Fruit fly (Drosophila melanogaster) whole organism, prepupa: ENCODE data around the gene GCS1.
A peak's percentile ranks its signal among the peaks of the same experiment; 100 is the strongest.

Source experiments
- Blimp-1 ChIP-seq: fragments of 200-800 bp; sonication (Bioruptor generic); optimal IDR thresholded peaks from 3 replicates; lab custom pipeline; 2017; ENCODE audit warnings: missing biosample characterization, missing genetic modification characterization, mild to moderate bottlenecking, moderate library complexity, missing genetic modification reagents
- CG10631 ChIP-seq: fragments of 200-800 bp; sonication (Bioruptor generic); optimal IDR thresholded peaks from 2 replicates; lab custom pipeline; 2016; ENCODE audit warnings: missing biosample characterization, missing genetic modification characterization
- CG10669 ChIP-seq: fragments of 200-800 bp; sonication (Bioruptor generic); optimal IDR thresholded peaks from 3 replicates; lab custom pipeline; 2018; ENCODE audit warnings: missing biosample characterization, mild to moderate bottlenecking, missing genetic modification characterization, moderate library complexity
- CG11294 ChIP-seq: fragments of 200-800 bp; sonication (Bioruptor generic); IDR thresholded peaks from 2 replicates; pipeline ENCODE4 v1.3.6; 2022; ENCODE audit warnings: missing biosample characterization, missing genetic modification characterization
- CG11902 ChIP-seq: fragments of 200-800 bp; sonication (Bioruptor generic); optimal IDR thresholded peaks from 3 replicates; lab custom pipeline; 2016; ENCODE audit warnings: missing biosample characterization, missing genetic modification characterization
- CG1621 ChIP-seq: fragments of 200-800 bp; sonication (Bioruptor generic); optimal IDR thresholded peaks from 3 replicates; lab custom pipeline; 2018; ENCODE audit warnings: missing biosample characterization, mild to moderate bottlenecking, missing genetic modification characterization
- CG16779 ChIP-seq: fragments of 200-800 bp; sonication (Bioruptor generic); optimal IDR thresholded peaks from 3 replicates; lab custom pipeline; 2017; ENCODE audit warnings: missing biosample characterization, mild to moderate bottlenecking, missing genetic modification characterization
- CG3032 ChIP-seq: fragments of 200-800 bp; optimal IDR thresholded peaks from 2 replicates; lab custom pipeline; 2019; ENCODE audit warnings: missing biosample characterization, mild to moderate bottlenecking, missing genetic modification characterization, moderate library complexity
- CG31627 ChIP-seq: fragments of 200-800 bp; sonication (Bioruptor generic); optimal IDR thresholded peaks from 3 replicates; lab custom pipeline; 2016; ENCODE audit warnings: missing biosample characterization, missing genetic modification characterization
- CG32006 ChIP-seq: fragments of 200-800 bp; sonication (Bioruptor generic); optimal IDR thresholded peaks from 3 replicates; lab custom pipeline; 2017; ENCODE audit warnings: missing biosample characterization, mild to moderate bottlenecking, missing genetic modification characterization
- CG34406 ChIP-seq: fragments of 200-800 bp; sonication (Bioruptor generic); optimal IDR thresholded peaks from 3 replicates; lab custom pipeline; 2016; ENCODE audit warnings: missing biosample characterization, missing genetic modification characterization
- CG3919 ChIP-seq: fragments of 200-800 bp; sonication (Bioruptor generic); optimal IDR thresholded peaks from 3 replicates; lab custom pipeline; 2016; ENCODE audit warnings: missing biosample characterization, missing genetic modification characterization
- CG4318 ChIP-seq: fragments of 200-800 bp; sonication (Bioruptor generic); optimal IDR thresholded peaks from 3 replicates; lab custom pipeline; 2017; ENCODE audit warnings: missing biosample characterization, mild to moderate bottlenecking, missing genetic modification characterization
- CG6163 ChIP-seq: fragments of 200-800 bp; sonication (Bioruptor generic); IDR thresholded peaks from 3 replicates; pipeline ENCODE4 v1.3.6; 2022; ENCODE audit warnings: missing biosample characterization, missing genetic modification characterization
- CG6276 ChIP-seq: fragments of 200-800 bp; sonication (Bioruptor generic); optimal IDR thresholded peaks from 2 replicates; lab custom pipeline; 2017; ENCODE audit warnings: missing biosample characterization, mild to moderate bottlenecking, missing genetic modification characterization
- CG6792 ChIP-seq: fragments of 200-800 bp; sonication (Bioruptor generic); optimal IDR thresholded peaks from 3 replicates; lab custom pipeline; 2016; ENCODE audit warnings: missing biosample characterization, missing genetic modification characterization
- CG6808 ChIP-seq: fragments of 200-800 bp; sonication (Bioruptor generic); optimal IDR thresholded peaks from 3 replicates; lab custom pipeline; 2017; ENCODE audit warnings: missing biosample characterization, missing genetic modification characterization, mild to moderate bottlenecking, moderate library complexity, missing genetic modification reagents
- CG7368 ChIP-seq: fragments of 200-800 bp; sonication (Bioruptor generic); optimal IDR thresholded peaks from 3 replicates; lab custom pipeline; 2016; ENCODE audit warnings: missing biosample characterization, missing genetic modification characterization
- CG8119 ChIP-seq: fragments of 200-800 bp; sonication (Bioruptor generic); IDR thresholded peaks from 3 replicates; pipeline ENCODE4 v1.3.6; 2022; ENCODE audit warnings: missing biosample characterization, missing genetic modification characterization
- CG8319 ChIP-seq: fragments of 200-800 bp; sonication (Bioruptor generic); optimal IDR thresholded peaks from 3 replicates; lab custom pipeline; 2016; ENCODE audit warnings: missing biosample characterization, missing genetic modification characterization
- CG9139 ChIP-seq: fragments of 200-800 bp; sonication (Bioruptor generic); optimal IDR thresholded peaks from 3 replicates; lab custom pipeline; 2017; ENCODE audit warnings: missing biosample characterization, mild to moderate bottlenecking, missing genetic modification characterization
- Eip75B ChIP-seq: fragments of 200-800 bp; sonication (Bioruptor generic); optimal IDR thresholded peaks from 3 replicates; lab custom pipeline; 2016; ENCODE audit warnings: missing biosample characterization, missing genetic modification characterization
- Eip78C ChIP-seq: fragments of 200-800 bp; sonication (Bioruptor generic); peaks from one replicate; lab custom pipeline; 2016; ENCODE audit warnings: missing biosample characterization, missing genetic modification characterization
- Ets96B ChIP-seq: fragments of 200-800 bp; optimal IDR thresholded peaks from 2 replicates; lab custom pipeline; 2019; ENCODE audit warnings: missing biosample characterization, mild to moderate bottlenecking, missing genetic modification characterization, moderate library complexity
- Gug ChIP-seq: fragments of 200-800 bp; sonication (Bioruptor generic); IDR thresholded peaks from 2 replicates; pipeline ENCODE4 v1.3.6; 2022; ENCODE audit warnings: missing biosample characterization, missing genetic modification characterization
- Hr38 ChIP-seq: sonication (Bioruptor generic); optimal IDR thresholded peaks from 2 replicates; lab custom pipeline; 2016; ENCODE audit warnings: missing biosample characterization, missing genetic modification characterization
- Hr39 ChIP-seq: fragments of 200-800 bp; sonication (Bioruptor generic); optimal IDR thresholded peaks from 2 replicates; lab custom pipeline; 2016; ENCODE audit warnings: missing biosample characterization, missing genetic modification characterization
- Hr4 ChIP-seq: fragments of 200-800 bp; sonication (Bioruptor generic); optimal IDR thresholded peaks from 3 replicates; lab custom pipeline; 2016; ENCODE audit warnings: missing biosample characterization, missing genetic modification characterization
- Lpt ChIP-seq: fragments of 200-800 bp; sonication (Bioruptor generic); optimal IDR thresholded peaks from 3 replicates; lab custom pipeline; 2016; ENCODE audit warnings: missing biosample characterization, missing genetic modification characterization
- OdsH ChIP-seq: fragments of 200-800 bp; sonication (Bioruptor generic); optimal IDR thresholded peaks from 3 replicates; lab custom pipeline; 2016; ENCODE audit warnings: missing biosample characterization, missing genetic modification characterization
- Smox ChIP-seq: fragments of 200-800 bp; sonication (Bioruptor generic); optimal IDR thresholded peaks from 3 replicates; lab custom pipeline; 2016; ENCODE audit warnings: missing biosample characterization, missing genetic modification characterization
- Sox102F ChIP-seq: fragments of 200-800 bp; sonication (Bioruptor generic); optimal IDR thresholded peaks from 2 replicates; lab custom pipeline; 2016; ENCODE audit warnings: missing biosample characterization, mild to moderate bottlenecking, missing genetic modification characterization
- Sox15 ChIP-seq: fragments of 200-800 bp; sonication (Bioruptor generic); optimal IDR thresholded peaks from 3 replicates; lab custom pipeline; 2016; ENCODE audit warnings: missing biosample characterization, missing genetic modification characterization
- achi ChIP-seq: fragments of 200-800 bp; sonication (Bioruptor generic); optimal IDR thresholded peaks from 3 replicates; lab custom pipeline; 2016; ENCODE audit warnings: missing biosample characterization, missing genetic modification characterization
- dac ChIP-seq: fragments of 200-800 bp; sonication (Bioruptor generic); optimal IDR thresholded peaks from 2 replicates; lab custom pipeline; 2017; ENCODE audit warnings: missing biosample characterization, mild to moderate bottlenecking, missing genetic modification characterization
- dsx ChIP-seq: fragments of 200-800 bp; optimal IDR thresholded peaks from 3 replicates; lab custom pipeline; 2019; ENCODE audit warnings: missing biosample characterization, mild to moderate bottlenecking, missing genetic modification characterization, moderate library complexity; ENCODE audit not compliant: poor library complexity, severe bottlenecking
- esn ChIP-seq: fragments of 200-800 bp; sonication (Bioruptor generic); optimal IDR thresholded peaks from 2 replicates; lab custom pipeline; 2016; ENCODE audit warnings: missing biosample characterization, mild to moderate bottlenecking, missing genetic modification characterization, moderate library complexity
- fd59A ChIP-seq: fragments of 200-800 bp; sonication (Bioruptor generic); optimal IDR thresholded peaks from 2 replicates; lab custom pipeline; 2017; ENCODE audit warnings: missing biosample characterization, mild to moderate bottlenecking, missing genetic modification characterization, missing genetic modification reagents
- fd85E ChIP-seq: fragments of 200-800 bp; sonication (Bioruptor generic); optimal IDR thresholded peaks from 3 replicates; lab custom pipeline; 2016; ENCODE audit warnings: missing biosample characterization, missing genetic modification characterization
- lz ChIP-seq: fragments of 200-800 bp; sonication (Bioruptor generic); optimal IDR thresholded peaks from 3 replicates; lab custom pipeline; 2016; ENCODE audit warnings: missing biosample characterization, missing genetic modification characterization
- net ChIP-seq: fragments of 200-800 bp; sonication (Bioruptor generic); optimal IDR thresholded peaks from 3 replicates; lab custom pipeline; 2016; ENCODE audit warnings: missing biosample characterization, missing genetic modification characterization
- salr ChIP-seq, 2 experiments: fragments of 200-800 bp; sonication (Bioruptor generic); optimal IDR thresholded peaks; 3 replicates each; lab custom pipeline; 2016 to 2018; ENCODE audit warnings: missing biosample characterization in 2 of 2, missing genetic modification characterization in 2 of 2, mild to moderate bottlenecking in 1 of 2
- spab ChIP-seq: fragments of 200-800 bp; sonication (Bioruptor generic); optimal IDR thresholded peaks from 2 replicates; lab custom pipeline; 2017; ENCODE audit warnings: missing biosample characterization, mild to moderate bottlenecking, missing genetic modification characterization, missing genetic modification reagents
- ss ChIP-seq, 2 experiments: fragments of 200-800 bp; sonication (Bioruptor generic); optimal IDR thresholded peaks; 2 replicates in 1 of 2; 3 replicates in 1 of 2; lab custom pipeline; 2017 to 2018; ENCODE audit warnings: mild to moderate bottlenecking in 2 of 2, missing biosample characterization in 2 of 2, missing genetic modification characterization in 2 of 2, moderate library complexity in 1 of 2
- svp ChIP-seq: fragments of 200-800 bp; sonication (Bioruptor generic); peaks from one replicate; lab custom pipeline; 2016; ENCODE audit warnings: missing biosample characterization, missing genetic modification characterization
- vri ChIP-seq: fragments of 200-800 bp; sonication (Bioruptor generic); optimal IDR thresholded peaks from 3 replicates; lab custom pipeline; 2016; ENCODE audit warnings: missing biosample characterization, mild to moderate bottlenecking, missing genetic modification characterization

Gene GCS1

dm6 chrX:11338973-11339867, 8.6 kb downstream of the GCS1 start (continued):
- peak; percentile 14 for TF ChIP-seq CG3919 (GFP tag; lab: Kevin White, UChicago)
- peak; percentile 53 for TF ChIP-seq Eip78C (GFP tag; lab: Kevin White, UChicago)
- no peak for TF ChIP-seq Lpt
- no peak for TF ChIP-seq CG10669
- no peak for TF ChIP-seq dac (GFP tag; lab: Kevin White, UChicago)
- TF ChIP-seq CG16779 (tag; lab: Kevin White, UChicago), result peak; percentile 21

- peak; percentile 28 for TF ChIP-seq Blimp-1 (GFP tag; lab: Kevin White, UChicago)
- TF ChIP-seq Sox15 (GFP tag; lab: Kevin White, UChicago), result peak; percentile 46
- peak; percentile 51 for TF ChIP-seq CG11902
- TF ChIP-seq Hr38, result no peak
- TF ChIP-seq fd85E (GFP tag; lab: Kevin White, UChicago), result no peak
- TF ChIP-seq CG6163, result 0 out of 3 replicates have a peak, but pooled peaks have one; percentile 30
- TF ChIP-seq CG6276 (GFP tag; lab: Kevin White, UChicago), result no peak
- TF ChIP-seq fd59A (GFP tag; lab: Kevin White, UChicago), result peak; percentile 11
- TF ChIP-seq lz (GFP tag; lab: Kevin White, UChicago), result peak; percentile 69
- TF ChIP-seq Sox102F (GFP tag; lab: Kevin White, UChicago), result no peak
- peak; percentile 64 for TF ChIP-seq CG10631 (GFP tag; lab: Kevin White, UChicago)
- TF ChIP-seq achi (GFP tag; lab: Kevin White, UChicago), result peak; percentile 71
- TF ChIP-seq CG8119, result peak; percentile 48; the same call in 2 of the 3 replicates
- peak; percentile 47 for TF ChIP-seq Smox (GFP tag; lab: Kevin White, UChicago)
- TF ChIP-seq CG31627, result peak; percentile 68
- peak; percentile 58 for TF ChIP-seq CG6792 (GFP tag; lab: Kevin White, UChicago)
- TF ChIP-seq Gug (GFP tag; lab: Robert Waterston, UW), result peak; percentile 38; the same call in 1 of the 2 replicates
- TF ChIP-seq Eip75B (GFP tag; lab: Kevin White, UChicago), result peak; percentile 85
- TF ChIP-seq CG1621 (tag; lab: Kevin White, UChicago), result no peak
- peak in 1 of 2 experiments; percentile 30 for TF ChIP-seq salr (GFP tag; optimal IDR thresholded peaks at IDR 0.05; lab: Kevin White, UChicago)
- peak; percentile 5 for TF ChIP-seq CG8319
- TF ChIP-seq spab, result no peak
- TF ChIP-seq CG3919 (GFP tag; lab: Kevin White, UChicago), result no peak
- TF ChIP-seq CG6808 (GFP tag; lab: Kevin White, UChicago), result no peak
- peak; percentile 77 for TF ChIP-seq Hr39
- TF ChIP-seq CG10669, result no peak
- TF ChIP-seq ss (GFP tag; optimal IDR thresholded peaks at IDR 0.05; lab: Kevin White, UChicago), result no peak
- peak; percentile 79 for TF ChIP-seq CG34406 (GFP tag; lab: Kevin White, UChicago)
- no peak for TF ChIP-seq CG9139 (GFP tag; lab: Kevin White, UChicago)
- no peak for TF ChIP-seq CG11294 (GFP tag; lab: Robert Waterston, UW)
- TF ChIP-seq CG32006 (GFP tag; lab: Kevin White, UChicago), result peak; percentile 67
- TF ChIP-seq svp (GFP tag; lab: Kevin White, UChicago), result peak; percentile 93
- TF ChIP-seq CG3032 (tag; lab: Kevin White, UChicago), result peak; percentile 36
- no peak for TF ChIP-seq CG4318 (GFP tag; lab: Kevin White, UChicago)
- TF ChIP-seq Hr4, result no peak
- peak; percentile 94 for TF ChIP-seq Eip78C (GFP tag; lab: Kevin White, UChicago)
- TF ChIP-seq Ets96B (tag; lab: Kevin White, UChicago), result no peak
- peak; percentile 14 for TF ChIP-seq Lpt
- no peak for TF ChIP-seq net (GFP tag; lab: Kevin White, UChicago)
- no peak for TF ChIP-seq CG7368 (GFP tag; lab: Kevin White, UChicago)
- no peak for TF ChIP-seq dac (GFP tag; lab: Kevin White, UChicago)
- peak; percentile 81 for TF ChIP-seq esn
- TF ChIP-seq OdsH (GFP tag; lab: Kevin White, UChicago), result no peak
- no peak for TF ChIP-seq dsx (GFP tag; lab: Kevin White, UChicago)
- no peak for TF ChIP-seq vri (GFP tag; lab: Kevin White, UChicago)
Observed at dm6 chrX:11338047-11338747, 9.6 kb downstream of the GCS1 start.
